Fruit fly (Drosophila melanogaster): ENCODE data around the gene Ugt37E1.

DNA sequence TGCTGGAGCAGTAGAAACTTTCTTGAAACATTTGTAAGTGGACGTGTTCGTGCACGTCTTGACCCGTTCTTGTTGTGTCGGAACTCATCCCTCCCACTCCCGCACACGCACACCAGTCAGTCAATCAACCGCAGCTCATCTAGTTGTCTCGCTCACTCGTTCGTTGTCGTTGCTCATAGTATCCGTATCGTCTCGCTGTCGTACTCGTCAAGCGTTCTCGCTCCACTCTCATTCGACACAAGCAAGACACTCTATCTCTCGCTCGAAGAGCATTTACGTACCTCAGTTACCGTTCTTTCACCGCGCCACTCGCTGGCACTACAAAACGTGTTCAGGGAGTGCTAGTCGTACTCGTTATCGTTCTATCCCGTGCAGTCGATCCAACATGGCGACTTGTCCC, 8.8 kb upstream of the Ugt37E1 start:
- TF ChIP-seq CG6276 (GFP tag; optimal IDR thresholded peaks at IDR 0.05) (no peak), CG10631 (GFP tag; optimal IDR thresholded peaks at IDR 0.05) (no peak), Lpt (GFP tag; optimal IDR thresholded peaks at IDR 0.05) (no peak), CG10669 (GFP tag; optimal IDR thresholded peaks at IDR 0.05) (no peak)

All from whole organism, prepupa.